Fruit fly (Drosophila melanogaster) whole organism, embryonic: ENCODE measurements around the gene Son.

ENCODE experiments used
- Bdp1 ChIP-seq: fragments of 200-800 bp; sonication (Bioruptor generic); optimal IDR thresholded peaks from 3 replicates; lab custom pipeline; 2016; ENCODE audit warnings: missing biosample characterization, missing genetic modification characterization
- C15 ChIP-seq: fragments of 200-800 bp; sonication (Bioruptor generic); IDR thresholded peaks from 3 replicates; pipeline ENCODE4 v1.3.6; 2022; ENCODE audit warnings: missing biosample characterization, missing genetic modification characterization
- CG11504 ChIP-seq: fragments of 200-800 bp; sonication (Bioruptor generic); optimal IDR thresholded peaks from 3 replicates; lab custom pipeline; 2019; ENCODE audit warnings: missing biosample characterization, mild to moderate bottlenecking, missing genetic modification characterization, moderate library complexity
- CG12071 ChIP-seq: fragments of 200-800 bp; sonication (Bioruptor generic); optimal IDR thresholded peaks from 3 replicates; lab custom pipeline; 2018; ENCODE audit warnings: missing biosample characterization, mild to moderate bottlenecking, missing genetic modification characterization
- CG15011 ChIP-seq: fragments of 200-800 bp; sonication (Bioruptor generic); optimal IDR thresholded peaks from 3 replicates; lab custom pipeline; 2018; ENCODE audit warnings: missing biosample characterization, mild to moderate bottlenecking, missing genetic modification characterization
- CG15073 ChIP-seq: fragments of 200-800 bp; sonication (Bioruptor generic); optimal IDR thresholded peaks from 2 replicates; lab custom pipeline; 2016; ENCODE audit warnings: missing biosample characterization, missing genetic modification characterization
- CG15269 ChIP-seq: fragments of 200-800 bp; sonication (Bioruptor generic); optimal IDR thresholded peaks from 2 replicates; lab custom pipeline; 2018; ENCODE audit warnings: missing biosample characterization, mild to moderate bottlenecking, missing genetic modification characterization, moderate library complexity
- CG15479 ChIP-seq: fragments of 200-800 bp; sonication (Bioruptor generic); optimal IDR thresholded peaks from 3 replicates; lab custom pipeline; 2019; ENCODE audit warnings: missing biosample characterization, mild to moderate bottlenecking, missing genetic modification characterization, moderate library complexity
- CG17359 ChIP-seq: fragments of 200-800 bp; sonication (Bioruptor generic); optimal IDR thresholded peaks from 3 replicates; lab custom pipeline; 2018; ENCODE audit warnings: missing biosample characterization, mild to moderate bottlenecking, missing genetic modification characterization, moderate library complexity
- CG17385 ChIP-seq: fragments of 200-800 bp; sonication (Bioruptor generic); optimal IDR thresholded peaks from 3 replicates; lab custom pipeline; 2018; ENCODE audit warnings: missing biosample characterization, mild to moderate bottlenecking, missing genetic modification characterization
- CG17829 ChIP-seq: fragments of 200-800 bp; optimal IDR thresholded peaks from 2 replicates; lab custom pipeline; 2019; ENCODE audit warnings: missing biosample characterization, mild to moderate bottlenecking, missing genetic modification characterization, moderate library complexity
- CG2199 ChIP-seq: fragments of 200-800 bp; sonication (Bioruptor generic); IDR thresholded peaks from 3 replicates; pipeline ENCODE4 v1.3.6; 2022; ENCODE audit warnings: missing biosample characterization, missing genetic modification characterization
- CG3838 ChIP-seq: fragments of 200-800 bp; sonication (Bioruptor generic); optimal IDR thresholded peaks from 3 replicates; lab custom pipeline; 2016; ENCODE audit warnings: missing biosample characterization, missing genetic modification characterization
- CG3847 ChIP-seq: fragments of 200-800 bp; sonication (Bioruptor generic); IDR thresholded peaks from 2 replicates; pipeline ENCODE4 v1.3.6; 2022; ENCODE audit warnings: missing biosample characterization, missing genetic modification characterization
- CG4328 ChIP-seq: fragments of 200-800 bp; sonication (Bioruptor generic); optimal IDR thresholded peaks from 3 replicates; lab custom pipeline; 2017; ENCODE audit warnings: missing biosample characterization, missing genetic modification reagents, missing genetic modification characterization
- CG4707 ChIP-seq: fragments of 200-800 bp; sonication (Bioruptor generic); optimal IDR thresholded peaks from 2 replicates; lab custom pipeline; 2018; ENCODE audit warnings: missing biosample characterization, mild to moderate bottlenecking, missing genetic modification characterization, moderate library complexity
- CG5180 ChIP-seq: fragments of 200-800 bp; sonication (Bioruptor generic); optimal IDR thresholded peaks from 3 replicates; lab custom pipeline; 2017; ENCODE audit warnings: missing biosample characterization, missing genetic modification characterization, mild to moderate bottlenecking, moderate library complexity, missing genetic modification reagents
- CG5245 ChIP-seq: fragments of 200-800 bp; sonication (Bioruptor generic); optimal IDR thresholded peaks from 3 replicates; lab custom pipeline; 2016; ENCODE audit warnings: missing biosample characterization, missing genetic modification characterization
- CG6272 ChIP-seq: fragments of 200-800 bp; sonication (Bioruptor generic); IDR thresholded peaks from 2 replicates; pipeline ENCODE4 v1.3.6; 2022; ENCODE audit warnings: missing biosample characterization, missing genetic modification characterization
- CG6854 ChIP-seq: fragments of 200-800 bp; sonication (Bioruptor generic); optimal IDR thresholded peaks from 3 replicates; lab custom pipeline; 2017; ENCODE audit warnings: missing biosample characterization, mild to moderate bottlenecking, missing genetic modification characterization
- CG7839 ChIP-seq: fragments of 200-800 bp; sonication (Bioruptor generic); optimal IDR thresholded peaks from 3 replicates; lab custom pipeline; 2018; ENCODE audit warnings: missing biosample characterization, mild to moderate bottlenecking, missing genetic modification characterization, moderate library complexity
- CG9817 ChIP-seq: fragments of 200-800 bp; sonication (Bioruptor generic); optimal IDR thresholded peaks from 2 replicates; lab custom pipeline; 2018; ENCODE audit warnings: missing biosample characterization, mild to moderate bottlenecking, missing genetic modification characterization, moderate library complexity
- CoRest ChIP-seq: fragments of 200-800 bp; sonication (Bioruptor generic); optimal IDR thresholded peaks from 3 replicates; lab custom pipeline; 2018; ENCODE audit warnings: missing biosample characterization, mild to moderate bottlenecking, missing genetic modification characterization, moderate library complexity
- Dfd ChIP-seq, 2 experiments: fragments of >200 bp; optimal IDR thresholded peaks; 2 replicates each; lab custom pipeline; 2017; ENCODE audit warnings: missing biosample characterization in 2 of 2, missing genetic modification characterization in 2 of 2
- Dip3 ChIP-seq: fragments of 200-800 bp; sonication (Bioruptor generic); optimal IDR thresholded peaks from 3 replicates; lab custom pipeline; 2016; ENCODE audit warnings: missing biosample characterization, missing genetic modification characterization
- Hmr ChIP-seq: fragments of 200-800 bp; sonication (Bioruptor generic); optimal IDR thresholded peaks from 3 replicates; lab custom pipeline; 2017; ENCODE audit warnings: mild to moderate bottlenecking, missing biosample characterization, missing genetic modification reagents, missing genetic modification characterization
- Hr78 ChIP-seq, 2 experiments: fragments of 200-800 bp in 1 of 2; fragments of >200 bp in 1 of 2; sonication (Bioruptor generic) in 1 of 2; optimal IDR thresholded peaks; 2 replicates each; lab custom pipeline; 2017 to 2019; ENCODE audit warnings: missing biosample characterization in 2 of 2, missing genetic modification characterization in 2 of 2, mild to moderate bottlenecking in 1 of 2, moderate library complexity in 1 of 2
- Mes4 ChIP-seq: fragments of 200-800 bp; sonication (Bioruptor generic); optimal IDR thresholded peaks from 2 replicates; lab custom pipeline; 2016; ENCODE audit warnings: missing biosample characterization, missing genetic modification characterization
- Neu2 ChIP-seq: fragments of 200-800 bp; sonication (Bioruptor generic); optimal IDR thresholded peaks from 3 replicates; lab custom pipeline; 2016; ENCODE audit warnings: missing biosample characterization, missing genetic modification characterization, borderline replicate concordance
- NfI ChIP-seq: fragments of 200-800 bp; sonication (Bioruptor generic); optimal IDR thresholded peaks from 3 replicates; lab custom pipeline; 2018; ENCODE audit warnings: missing biosample characterization, mild to moderate bottlenecking, missing genetic modification characterization, moderate library complexity
- Ptx1 ChIP-seq: fragments of 200-800 bp; sonication (Bioruptor generic); IDR thresholded peaks from 2 replicates; pipeline ENCODE4 v1.3.6; 2022; ENCODE audit warnings: missing biosample characterization, missing genetic modification characterization
- Side ChIP-seq: fragments of 200-800 bp; sonication (Bioruptor generic); optimal IDR thresholded peaks from 2 replicates; lab custom pipeline; 2016; ENCODE audit warnings: missing biosample characterization, missing genetic modification characterization
- YL-1 ChIP-seq: fragments of 200-800 bp; sonication (Bioruptor generic); optimal IDR thresholded peaks from 3 replicates; lab custom pipeline; 2017; ENCODE audit warnings: missing biosample characterization, mild to moderate bottlenecking, missing genetic modification characterization
- bab2 ChIP-seq: fragments of 200-800 bp; sonication (Bioruptor generic); optimal IDR thresholded peaks from 2 replicates; lab custom pipeline; 2016; ENCODE audit warnings: missing biosample characterization, missing genetic modification characterization
- bbx ChIP-seq: fragments of 200-800 bp; sonication (Bioruptor generic); IDR thresholded peaks from 2 replicates; pipeline ENCODE4 v1.3.6; 2022; ENCODE audit warnings: missing biosample characterization, missing genetic modification characterization; ENCODE audit not compliant: partially characterized antibody
- chif ChIP-seq, 2 experiments: fragments of 200-800 bp; sonication (Bioruptor generic); optimal IDR thresholded peaks; 3 replicates each; lab custom pipeline; 2016; ENCODE audit warnings: missing biosample characterization in 2 of 2, missing genetic modification characterization in 2 of 2
- dimm ChIP-seq: fragments of 200-800 bp; sonication (Bioruptor generic); IDR thresholded peaks from 2 replicates; pipeline ENCODE4 v1.3.6; 2022; ENCODE audit warnings: missing biosample characterization, missing genetic modification characterization
- fd96Cb ChIP-seq: fragments of 200-800 bp; sonication (Bioruptor generic); optimal IDR thresholded peaks from 2 replicates; lab custom pipeline; 2018; ENCODE audit warnings: missing biosample characterization, mild to moderate bottlenecking, missing genetic modification characterization, moderate library complexity
- gem ChIP-seq: fragments of 200-800 bp; sonication (Bioruptor generic); optimal IDR thresholded peaks from 2 replicates; lab custom pipeline; 2019; ENCODE audit warnings: missing biosample characterization, mild to moderate bottlenecking, missing genetic modification characterization, moderate library complexity
- hb ChIP-seq: fragments of 200-800 bp; sonication (Bioruptor generic); IDR thresholded peaks from 3 replicates; pipeline ENCODE4 v1.3.6; 2022; ENCODE audit warnings: missing biosample characterization, missing genetic modification characterization; ENCODE audit not compliant: partially characterized antibody
- lab ChIP-seq: fragments of 200-800 bp; sonication (Bioruptor generic); optimal IDR thresholded peaks from 3 replicates; lab custom pipeline; 2017; ENCODE audit warnings: missing biosample characterization, missing genetic modification characterization, mild to moderate bottlenecking, moderate library complexity, missing genetic modification reagents
- lilli ChIP-seq: fragments of 200-800 bp; sonication (Bioruptor generic); optimal IDR thresholded peaks from 3 replicates; lab custom pipeline; 2016; ENCODE audit warnings: missing biosample characterization, missing genetic modification characterization
- lov ChIP-seq, 2 experiments: fragments of 200-800 bp in 1 of 2; fragments of >200 bp in 1 of 2; sonication (Bioruptor generic) in 1 of 2; IDR thresholded peaks in 1 of 2; optimal IDR thresholded peaks in 1 of 2; 2 replicates in 1 of 2; 3 replicates in 1 of 2; pipeline versions ENCODE4 v1.3.6 to Lab custom; 2017 to 2022; ENCODE audit warnings: missing biosample characterization in 1 of 2, missing genetic modification characterization in 1 of 2
- mirr ChIP-seq: fragments of 200-800 bp; sonication (Bioruptor generic); optimal IDR thresholded peaks from 3 replicates; lab custom pipeline; 2018; ENCODE audit warnings: missing biosample characterization, mild to moderate bottlenecking, missing genetic modification characterization
- phol ChIP-seq: fragments of 200-800 bp; sonication (Bioruptor generic); optimal IDR thresholded peaks from 3 replicates; lab custom pipeline; 2018; ENCODE audit warnings: missing biosample characterization, mild to moderate bottlenecking, missing genetic modification characterization, moderate library complexity
- trh ChIP-seq: fragments of 200-800 bp; sonication (Bioruptor generic); optimal IDR thresholded peaks from 2 replicates; lab custom pipeline; 2016; ENCODE audit warnings: missing biosample characterization, missing genetic modification characterization
- tx ChIP-seq: fragments of 200-800 bp; sonication (Bioruptor generic); optimal IDR thresholded peaks from 2 replicates; lab custom pipeline; 2016; ENCODE audit warnings: missing biosample characterization, missing genetic modification characterization
- unc-4 ChIP-seq: fragments of 200-800 bp; sonication (Bioruptor generic); IDR thresholded peaks from 2 replicates; pipeline ENCODE4 v1.3.6; 2022; ENCODE audit warnings: missing biosample characterization, missing genetic modification characterization; ENCODE audit not compliant: partially characterized antibody

The Son gene

DNA sequence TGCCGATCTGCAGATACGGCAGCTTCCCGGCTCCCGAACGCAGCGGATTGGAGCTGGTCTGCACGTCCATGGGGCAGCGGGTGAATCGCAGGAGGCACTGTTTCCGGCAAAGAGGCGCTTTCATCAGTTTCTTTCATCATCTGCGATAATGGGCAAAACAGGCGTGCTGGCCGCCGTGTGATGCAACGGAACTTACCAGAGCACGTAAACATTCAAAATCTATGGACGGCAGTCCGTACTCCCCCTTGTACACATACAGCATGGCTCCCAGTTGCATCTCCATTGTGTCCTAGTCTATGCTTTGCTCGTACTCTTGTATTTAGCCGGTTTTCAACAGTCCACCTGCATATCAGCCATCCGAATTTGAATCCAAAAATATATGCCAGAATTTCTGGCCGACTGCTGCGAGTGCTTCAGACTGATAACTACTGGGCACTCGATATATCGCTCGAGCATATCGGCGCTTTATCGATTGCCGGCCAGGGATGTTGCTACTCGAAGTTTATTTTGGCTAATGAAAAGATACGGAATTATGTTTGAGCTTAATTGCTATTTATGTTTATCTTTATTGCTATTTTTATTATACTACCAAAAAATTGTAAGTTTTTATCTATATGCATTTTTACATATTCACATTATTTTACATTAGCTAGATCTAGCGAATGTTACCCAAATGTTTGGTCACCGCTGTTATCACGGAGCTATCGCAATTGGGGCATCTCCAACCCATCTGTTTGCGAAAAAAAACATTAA lies 14.4 kb upstream of the Son start, which contains the start of the genes CG9393 and Vps45 (continued):
- TF ChIP-seq fd96Cb (tag; lab: Kevin White, UChicago), result no peak
- no peak for TF ChIP-seq CG11504 (tag; lab: Kevin White, UChicago)
- TF ChIP-seq CG17385 (GFP tag; lab: Kevin White, UChicago), result peak; percentile 49
- TF ChIP-seq CG2199 (GFP tag; lab: Robert Waterston, UW), result no peak
- peak; percentile 68 for TF ChIP-seq YL-1
- peak; percentile 25 for TF ChIP-seq tx
- no peak for TF ChIP-seq CG3838 (GFP tag; lab: Kevin White, UChicago)
- TF ChIP-seq CG15073 (GFP tag; lab: Kevin White, UChicago), result no peak
- TF ChIP-seq CG4707 (GFP tag; lab: Kevin White, UChicago), result no peak
- peak; percentile 70 for TF ChIP-seq CG3847 (GFP tag; lab: Robert Waterston, UW)
- TF ChIP-seq Hr78 (GFP tag; optimal IDR thresholded peaks at IDR 0.05; lab: Kevin White, UChicago), result no peak
- peak; percentile 16 for TF ChIP-seq CG4328 (GFP tag; lab: Kevin White, UChicago)
- TF ChIP-seq CG5245 (GFP tag; lab: Kevin White, UChicago), result peak; percentile 10
- peak; percentile 38 to 57 for TF ChIP-seq chif (GFP tag; optimal IDR thresholded peaks at IDR 0.05; lab: Kevin White, UChicago)
- TF ChIP-seq CG7839 (tag; lab: Kevin White, UChicago), result no peak
- TF ChIP-seq bab2, result peak; percentile 63
- peak; percentile 93 for TF ChIP-seq hb (GFP tag; lab: Robert Waterston, UW)
- peak; percentile 2 for TF ChIP-seq Mes4
- TF ChIP-seq CG6854 (GFP tag; lab: Kevin White, UChicago), result no peak
- TF ChIP-seq dimm (GFP tag; lab: Robert Waterston, UW), result no peak
- peak; percentile 92 for TF ChIP-seq bbx (GFP tag; lab: Robert Waterston, UW)
- peak; percentile 71 for TF ChIP-seq Dip3 (GFP tag; lab: Kevin White, UChicago)
- peak; percentile 41 for TF ChIP-seq CG17359 (tag; lab: Kevin White, UChicago)
- TF ChIP-seq Dfd (GFP tag; optimal IDR thresholded peaks at IDR 0.05; lab: Kevin White, UChicago), result no peak
- no peak for TF ChIP-seq lab (GFP tag; lab: Kevin White, UChicago)
- TF ChIP-seq unc-4, result peak; percentile 97
- peak; percentile 75 for TF ChIP-seq CG17829 (tag; lab: Kevin White, UChicago)
- TF ChIP-seq CG15269 (tag; lab: Kevin White, UChicago), result no peak
- TF ChIP-seq CG6272 (GFP tag; lab: Robert Waterston, UW), result peak; percentile 70; the same call in 1 of the 2 replicates
- TF ChIP-seq NfI (GFP tag; lab: Kevin White, UChicago), result peak; percentile 58
- no peak for TF ChIP-seq lov (optimal IDR thresholded peaks at IDR 0.05; lab: Kevin White, UChicago)
- no peak for TF ChIP-seq lov (GFP tag; IDR thresholded peaks at IDR 0.05; lab: Robert Waterston, UW)
- peak; percentile 5 for TF ChIP-seq Neu2 (GFP tag; lab: Kevin White, UChicago)
- TF ChIP-seq lilli (GFP tag; lab: Kevin White, UChicago), result peak; percentile 84
- TF ChIP-seq CG15011 (GFP tag; lab: Kevin White, UChicago), result no peak
- peak; percentile 29 for TF ChIP-seq mirr
- no peak for TF ChIP-seq Hmr (GFP tag; lab: Kevin White, UChicago)
- TF ChIP-seq CoRest (tag; lab: Kevin White, UChicago), result peak; percentile 76
- TF ChIP-seq CG12071, result no peak
- no peak for TF ChIP-seq gem
- TF ChIP-seq CG9817 (tag; lab: Kevin White, UChicago), result peak; percentile 71
- TF ChIP-seq Side (GFP tag; lab: Kevin White, UChicago), result peak; percentile 23
- peak; percentile 16 for TF ChIP-seq trh (GFP tag; lab: Kevin White, UChicago)
- TF ChIP-seq C15, result no peak
- TF ChIP-seq Ptx1 (GFP tag; lab: Robert Waterston, UW), result peak; percentile 58
- TF ChIP-seq CG5180, result no peak
- peak; percentile 48 for TF ChIP-seq Bdp1 (GFP tag; lab: Kevin White, UChicago)
- no peak for TF ChIP-seq CG15479 (GFP tag; lab: Kevin White, UChicago)
- TF ChIP-seq phol, result peak; percentile 76
